Worm (Caenorhabditis elegans): ENCODE results near the gene M02F4.2.
A peak's percentile ranks its signal among the peaks of the same experiment; 100 is the strongest.

DNA sequence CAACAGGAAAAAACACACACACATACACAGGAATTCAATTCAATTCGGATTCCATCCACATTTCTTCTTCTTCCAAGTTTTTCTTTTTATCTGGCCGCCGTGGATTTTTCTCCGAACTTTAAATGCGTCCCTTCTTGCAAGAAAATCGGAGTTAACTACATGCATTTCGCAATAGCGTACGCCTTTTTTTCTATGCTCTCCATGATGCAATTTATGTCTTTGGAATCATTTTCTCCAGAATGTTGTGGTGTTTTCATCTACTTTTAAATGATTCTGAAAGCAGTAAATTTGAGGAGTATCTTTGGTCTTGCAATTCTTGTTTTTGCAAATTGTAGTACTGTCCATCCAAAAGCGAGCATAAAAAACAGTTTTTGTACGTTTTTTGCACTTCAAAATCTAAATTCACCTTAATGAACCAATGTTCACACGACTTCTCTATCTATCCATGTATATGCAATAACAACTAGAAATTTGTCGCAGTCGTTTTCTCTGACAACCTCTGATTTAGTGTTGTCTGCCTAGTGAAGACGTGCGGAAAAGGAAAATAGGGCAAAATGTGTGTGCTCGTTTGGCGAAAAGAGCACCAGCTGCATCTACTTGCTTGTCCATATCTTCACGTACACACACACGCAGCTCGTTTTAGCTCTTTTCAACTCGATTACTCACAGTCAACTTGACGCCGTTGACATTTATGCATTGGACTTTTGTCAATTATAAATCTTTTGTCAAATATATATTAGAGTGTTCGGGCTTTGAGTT is 11.6 kb downstream of the M02F4.2 start:
- TF ChIP-seq ces-1 (GFP tag; optimal IDR thresholded peaks at IDR 0.05), result peak; percentile 47
- TF ChIP-seq nhr-12 (tag; optimal IDR thresholded peaks at IDR 0.05), result no peak
- TF ChIP-seq elt-3 (tag; optimal IDR thresholded peaks at IDR 0.05), result no peak
- no peak for TF ChIP-seq unc-39 (tag; optimal IDR thresholded peaks at IDR 0.05)

Measured in whole organism, mixed stage, embryonic.